Fruit fly (Drosophila melanogaster) whole organism, embryonic: ENCODE data around the gene Syx1A.
A peak's percentile ranks its signal among the peaks of the same experiment; 100 is the strongest.

Experiments
- B-H1 ChIP-seq: fragments of 200-800 bp; sonication (Bioruptor generic); IDR thresholded peaks from 3 replicates; pipeline ENCODE4 v1.3.6; 2022; ENCODE audit warnings: missing biosample characterization, missing genetic modification characterization
- Bgb ChIP-seq: fragments of 200-800 bp; sonication (Bioruptor generic); IDR thresholded peaks from 2 replicates; pipeline ENCODE4 v1.3.6; 2022; ENCODE audit warnings: missing biosample characterization, missing genetic modification characterization; ENCODE audit not compliant: partially characterized antibody
- CG10431 ChIP-seq: fragments of 200-800 bp; sonication (Bioruptor generic); optimal IDR thresholded peaks from 3 replicates; lab custom pipeline; 2018; ENCODE audit warnings: missing biosample characterization, mild to moderate bottlenecking, missing genetic modification characterization
- CG12236 ChIP-seq: fragments of 200-800 bp; sonication (Bioruptor generic); optimal IDR thresholded peaks from 2 replicates; lab custom pipeline; 2016; ENCODE audit warnings: missing biosample characterization, missing genetic modification characterization
- CG12659 ChIP-seq: fragments of 200-800 bp; sonication (Bioruptor generic); optimal IDR thresholded peaks from 3 replicates; lab custom pipeline; 2017; ENCODE audit warnings: mild to moderate bottlenecking, missing biosample characterization, missing genetic modification reagents, missing genetic modification characterization
- CG1529 ChIP-seq: fragments of 200-800 bp; sonication (Bioruptor generic); optimal IDR thresholded peaks from 3 replicates; lab custom pipeline; 2018; ENCODE audit warnings: missing biosample characterization, missing genetic modification characterization
- CG16863 ChIP-seq: fragments of 200-800 bp; sonication (Bioruptor generic); optimal IDR thresholded peaks from 3 replicates; lab custom pipeline; 2016; ENCODE audit warnings: missing biosample characterization, missing genetic modification characterization
- CG17186 ChIP-seq: fragments of 200-800 bp; sonication (Bioruptor generic); optimal IDR thresholded peaks from 3 replicates; lab custom pipeline; 2017; ENCODE audit warnings: missing biosample characterization, missing genetic modification reagents, missing genetic modification characterization
- CG17829 ChIP-seq: fragments of 200-800 bp; optimal IDR thresholded peaks from 2 replicates; lab custom pipeline; 2019; ENCODE audit warnings: missing biosample characterization, mild to moderate bottlenecking, missing genetic modification characterization, moderate library complexity
- CG18619 ChIP-seq: fragments of 200-800 bp; sonication (Bioruptor generic); optimal IDR thresholded peaks from 3 replicates; lab custom pipeline; 2017; ENCODE audit warnings: missing biosample characterization, mild to moderate bottlenecking, missing genetic modification characterization
- CG32772 ChIP-seq: fragments of 200-800 bp; sonication (Bioruptor generic); IDR thresholded peaks from 2 replicates; pipeline ENCODE4 v1.3.6; 2022; ENCODE audit warnings: missing biosample characterization, missing genetic modification characterization
- CG34224 ChIP-seq: fragments of 200-800 bp; sonication (Bioruptor generic); IDR thresholded peaks from 3 replicates; pipeline ENCODE4 v1.3.6; 2022; ENCODE audit warnings: missing biosample characterization, missing genetic modification characterization; ENCODE audit not compliant: partially characterized antibody
- CG4282 ChIP-seq: fragments of 200-800 bp; sonication (Bioruptor generic); optimal IDR thresholded peaks from 2 replicates; lab custom pipeline; 2016; ENCODE audit warnings: missing biosample characterization, missing genetic modification characterization
- CG4424 ChIP-seq: fragments of 200-800 bp; sonication (Bioruptor generic); optimal IDR thresholded peaks from 3 replicates; lab custom pipeline; 2016; ENCODE audit warnings: missing biosample characterization, missing genetic modification characterization
- CG6175 ChIP-seq: fragments of 200-800 bp; sonication (Bioruptor generic); IDR thresholded peaks from 3 replicates; pipeline ENCODE4 v1.3.6; 2022; ENCODE audit warnings: missing biosample characterization, missing genetic modification characterization
- CG7928 ChIP-seq: fragments of 200-800 bp; sonication (Bioruptor generic); optimal IDR thresholded peaks from 2 replicates; lab custom pipeline; 2017; ENCODE audit warnings: missing biosample characterization, mild to moderate bottlenecking, missing genetic modification characterization
- CG7963 ChIP-seq: fragments of 200-800 bp; sonication (Bioruptor generic); IDR thresholded peaks from 3 replicates; pipeline ENCODE4 v1.3.6; 2022; ENCODE audit warnings: missing biosample characterization, missing genetic modification characterization; ENCODE audit not compliant: partially characterized antibody
- CG7987 ChIP-seq: fragments of 200-800 bp; sonication (Bioruptor generic); optimal IDR thresholded peaks from 2 replicates; lab custom pipeline; 2018; ENCODE audit warnings: missing biosample characterization, mild to moderate bottlenecking, missing genetic modification characterization, moderate library complexity
- CG8478 ChIP-seq: fragments of >200 bp; optimal IDR thresholded peaks from 2 replicates; lab custom pipeline; 2018
- CG8944 ChIP-seq: fragments of 200-800 bp; sonication (Bioruptor generic); optimal IDR thresholded peaks from 3 replicates; lab custom pipeline; 2016; ENCODE audit warnings: missing biosample characterization, missing genetic modification characterization
- CTCF ChIP-seq: fragments of 200-800 bp; sonication (Bioruptor generic); optimal IDR thresholded peaks from 2 replicates; lab custom pipeline; 2017; ENCODE audit warnings: missing biosample characterization, mild to moderate bottlenecking, missing genetic modification characterization, moderate library complexity
- Camta ChIP-seq: fragments of 200-800 bp; sonication (Bioruptor generic); optimal IDR thresholded peaks from 2 replicates; lab custom pipeline; 2016; ENCODE audit warnings: missing biosample characterization, missing genetic modification characterization
- Dbx ChIP-seq: fragments of 200-800 bp; sonication (Bioruptor generic); IDR thresholded peaks from 3 replicates; pipeline ENCODE4 v1.3.6; 2022; ENCODE audit warnings: missing biosample characterization, missing genetic modification characterization
- Doc3 ChIP-seq: fragments of 200-800 bp; sonication (Bioruptor generic); IDR thresholded peaks from 3 replicates; pipeline ENCODE4 v1.3.6; 2022; ENCODE audit warnings: missing biosample characterization, missing genetic modification characterization; ENCODE audit not compliant: partially characterized antibody
- Fer1 ChIP-seq: fragments of 200-800 bp; sonication (Bioruptor generic); optimal IDR thresholded peaks from 2 replicates; lab custom pipeline; 2017; ENCODE audit warnings: missing biosample characterization, mild to moderate bottlenecking, missing genetic modification characterization
- HLH54F ChIP-seq: fragments of 200-800 bp; sonication (Bioruptor generic); optimal IDR thresholded peaks from 3 replicates; lab custom pipeline; 2016; ENCODE audit warnings: missing biosample characterization, missing genetic modification characterization
- MBD-R2 ChIP-seq: fragments of 200-800 bp; sonication (Bioruptor generic); IDR thresholded peaks from 2 replicates; pipeline ENCODE4 v1.3.6; 2022; ENCODE audit warnings: missing biosample characterization, missing genetic modification characterization
- Xbp1 ChIP-seq: fragments of 200-800 bp; sonication (Bioruptor generic); optimal IDR thresholded peaks from 3 replicates; lab custom pipeline; 2016; ENCODE audit warnings: missing biosample characterization, mild to moderate bottlenecking, missing genetic modification characterization
- az2 ChIP-seq: fragments of 200-800 bp; sonication (Bioruptor generic); optimal IDR thresholded peaks from 3 replicates; lab custom pipeline; 2016; ENCODE audit warnings: missing biosample characterization, missing genetic modification characterization
- bab2 ChIP-seq: fragments of 200-800 bp; sonication (Bioruptor generic); optimal IDR thresholded peaks from 2 replicates; lab custom pipeline; 2016; ENCODE audit warnings: missing biosample characterization, missing genetic modification characterization
- bbx ChIP-seq: fragments of 200-800 bp; sonication (Bioruptor generic); IDR thresholded peaks from 2 replicates; pipeline ENCODE4 v1.3.6; 2022; ENCODE audit warnings: missing biosample characterization, missing genetic modification characterization; ENCODE audit not compliant: partially characterized antibody
- cas ChIP-seq: fragments of 200-800 bp; sonication (Bioruptor generic); IDR thresholded peaks from 2 replicates; pipeline ENCODE4 v1.3.6; 2022; ENCODE audit warnings: missing biosample characterization, missing genetic modification characterization
- caup ChIP-seq: fragments of 200-800 bp; sonication (Bioruptor generic); optimal IDR thresholded peaks from 3 replicates; lab custom pipeline; 2017; ENCODE audit warnings: missing biosample characterization, mild to moderate bottlenecking, missing genetic modification characterization, moderate library complexity; ENCODE audit not compliant: severe bottlenecking
- fd3F ChIP-seq: fragments of 200-800 bp; sonication (Bioruptor generic); optimal IDR thresholded peaks from 2 replicates; lab custom pipeline; 2018; ENCODE audit warnings: missing biosample characterization, mild to moderate bottlenecking, missing genetic modification characterization, moderate library complexity
- fd96Cb ChIP-seq: fragments of 200-800 bp; sonication (Bioruptor generic); optimal IDR thresholded peaks from 2 replicates; lab custom pipeline; 2018; ENCODE audit warnings: missing biosample characterization, mild to moderate bottlenecking, missing genetic modification characterization, moderate library complexity
- grau ChIP-seq: fragments of 200-800 bp; optimal IDR thresholded peaks from 3 replicates; lab custom pipeline; 2019; ENCODE audit warnings: missing biosample characterization, mild to moderate bottlenecking, missing genetic modification characterization, moderate library complexity
- grn ChIP-seq: fragments of 200-800 bp; sonication (Bioruptor generic); optimal IDR thresholded peaks from 3 replicates; lab custom pipeline; 2017; ENCODE audit warnings: missing biosample characterization, missing genetic modification characterization
- insv ChIP-seq, 2 experiments: fragments of 200-800 bp; sonication (Bioruptor generic); optimal IDR thresholded peaks; 3 replicates each; lab custom pipeline; 2016 to 2018; ENCODE audit warnings: missing biosample characterization in 2 of 2, missing genetic modification characterization in 2 of 2
- jing ChIP-seq: fragments of 200-800 bp; sonication (Bioruptor generic); optimal IDR thresholded peaks from 2 replicates; lab custom pipeline; 2018; ENCODE audit warnings: missing biosample characterization, mild to moderate bottlenecking, missing genetic modification characterization
- kni ChIP-seq: fragments of 200-800 bp; sonication (Bioruptor generic); optimal IDR thresholded peaks from 3 replicates; lab custom pipeline; 2017; ENCODE audit warnings: mild to moderate bottlenecking, missing biosample characterization, missing genetic modification reagents, missing genetic modification characterization
- lbe ChIP-seq: fragments of 200-800 bp; sonication (Bioruptor generic); optimal IDR thresholded peaks from 2 replicates; lab custom pipeline; 2016; ENCODE audit warnings: missing biosample characterization, mild to moderate bottlenecking, missing genetic modification characterization
- maf-S ChIP-seq: fragments of 200-800 bp; sonication (Bioruptor generic); optimal IDR thresholded peaks from 2 replicates; lab custom pipeline; 2016; ENCODE audit warnings: missing biosample characterization, missing genetic modification characterization
- mam ChIP-seq: fragments of 200-800 bp; sonication (Bioruptor generic); optimal IDR thresholded peaks from 3 replicates; lab custom pipeline; 2016; ENCODE audit warnings: missing biosample characterization, missing genetic modification characterization
- otp ChIP-seq: fragments of 200-800 bp; sonication (Bioruptor generic); IDR thresholded peaks from 3 replicates; pipeline ENCODE4, ENCODE4 v1.3.6; 2022; ENCODE audit warnings: missing biosample characterization, missing genetic modification characterization
- pan ChIP-seq, 4 experiments: fragments of >200 bp in 3 of 4; fragments of 200-800 bp in 1 of 4; sonication (Bioruptor generic) in 1 of 4; optimal IDR thresholded peaks in 3 of 4; IDR thresholded peaks in 1 of 4; 2 replicates each; pipeline versions ENCODE4 v1.3.6 to Lab custom; 2017 to 2022; ENCODE audit warnings: missing biosample characterization in 2 of 4, missing genetic modification characterization in 2 of 4, mixed read lengths in 1 of 4
- psq ChIP-seq: fragments of 200-800 bp; sonication (Bioruptor generic); optimal IDR thresholded peaks from 2 replicates; lab custom pipeline; 2017; ENCODE audit warnings: missing biosample characterization, missing genetic modification characterization
- ranshi ChIP-seq: fragments of 200-800 bp; sonication (Bioruptor generic); IDR thresholded peaks from 2 replicates; pipeline ENCODE4 v1.3.6; 2022; ENCODE audit warnings: missing biosample characterization, missing genetic modification characterization
- scrt ChIP-seq: fragments of 200-800 bp; sonication (Bioruptor generic); optimal IDR thresholded peaks from 2 replicates; lab custom pipeline; 2018; ENCODE audit warnings: missing biosample characterization, mild to moderate bottlenecking, missing genetic modification characterization, moderate library complexity
- sens ChIP-seq: fragments of 200-800 bp; sonication (Bioruptor generic); peaks from one replicate; lab custom pipeline; 2016; ENCODE audit warnings: missing biosample characterization, missing genetic modification characterization
- ttk ChIP-seq: fragments of 200-800 bp; sonication (Bioruptor generic); IDR thresholded peaks from 2 replicates; pipeline ENCODE4 v2.1.2; 2022; ENCODE audit warnings: missing biosample characterization, missing genetic modification characterization
- twi ChIP-seq: fragments of 200-800 bp; optimal IDR thresholded peaks from 2 replicates; lab custom pipeline; 2019; ENCODE audit warnings: missing biosample characterization, mild to moderate bottlenecking, missing genetic modification characterization, moderate library complexity
- vnd ChIP-seq: fragments of 200-800 bp; sonication (Bioruptor generic); IDR thresholded peaks from 3 replicates; pipeline ENCODE4 v1.3.6; 2022; ENCODE audit warnings: missing biosample characterization, missing genetic modification characterization; ENCODE audit not compliant: partially characterized antibody

Gene Syx1A

DNA sequence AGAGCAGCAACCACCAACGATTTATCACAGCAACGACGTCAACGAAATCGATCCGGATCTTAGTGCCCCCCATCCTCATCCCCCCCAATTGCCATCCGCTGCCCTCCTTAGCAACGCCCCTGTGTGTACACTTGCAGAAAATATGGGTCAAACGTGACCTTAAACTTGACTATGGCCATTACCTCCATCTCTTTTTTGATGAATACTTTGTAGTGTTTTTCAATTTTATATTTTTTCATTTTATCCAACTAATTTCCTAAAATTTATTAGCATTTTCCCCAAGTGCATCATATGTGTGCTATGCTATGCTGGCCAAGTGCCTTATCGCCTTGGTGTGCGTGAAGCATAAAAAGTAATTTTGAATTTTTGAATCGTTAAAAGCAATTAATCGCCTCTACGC, 37.4 kb upstream of the Syx1A start (continued):
- TF ChIP-seq jing (no peak), otp (no peak), caup (no peak), pan (optimal IDR thresholded peaks at IDR 0.05; lab: Kevin White, UChicago) (no peak), pan (GFP tag; optimal IDR thresholded peaks at IDR 0.05 in 1 of 2, IDR thresholded peaks at IDR 0.05 in 1 of 2) (no peak), CG4424 (peak; percentile 15), CG12236 (GFP tag; lab: Kevin White, UChicago) (no peak), bab2 (GFP tag; lab: Kevin White, UChicago) (peak; percentile 8), twi (tag; lab: Kevin White, UChicago) (no peak), CG17829 (tag; lab: Kevin White, UChicago) (peak; percentile 22), CG12659 (GFP tag; lab: Kevin White, UChicago) (no peak), CG7928 (GFP tag; lab: Kevin White, UChicago) (no peak), CG7987 (GFP tag; lab: Kevin White, UChicago) (no peak), mam (peak; percentile 10), maf-S (GFP tag; lab: Kevin White, UChicago) (no peak), grn (no peak), MBD-R2 (GFP tag; lab: Robert Waterston, UW) (no peak), Xbp1 (GFP tag; lab: Kevin White, UChicago) (peak; percentile 24), CG17186 (no peak), CG10431 (GFP tag; lab: Kevin White, UChicago) (no peak), az2 (GFP tag; lab: Kevin White, UChicago) (peak; percentile 18), cas (GFP tag; lab: Robert Waterston, UW) (no peak), fd96Cb (tag; lab: Kevin White, UChicago) (peak; percentile 40), lbe (GFP tag; lab: Kevin White, UChicago) (peak; percentile 79), CG7963 (GFP tag; lab: Robert Waterston, UW) (no peak), sens (GFP tag; lab: Kevin White, UChicago) (peak; percentile 82), CG8478 (lab: Kevin White, UChicago) (no peak), Doc3 (no peak), Bgb (GFP tag; lab: Robert Waterston, UW) (no peak), CTCF (GFP tag; lab: Kevin White, UChicago) (no peak), CG16863 (GFP tag; lab: Kevin White, UChicago) (no peak), ttk (0 out of 2 replicates have a peak, but pooled peaks have one; percentile 30), CG6175 (no peak), psq (no peak), CG34224 (no peak), vnd (GFP tag; lab: Robert Waterston, UW) (no peak), insv (GFP tag; optimal IDR thresholded peaks at IDR 0.05; lab: Kevin White, UChicago) (no peak), CG32772 (no peak), Camta (no peak), B-H1 (GFP tag; lab: Robert Waterston, UW) (no peak; the same call in 2 of the 3 replicates), Dbx (GFP tag; lab: Robert Waterston, UW) (no peak), HLH54F (GFP tag; lab: Kevin White, UChicago) (no peak), ranshi (0 out of 2 replicates have a peak, but pooled peaks have one; percentile 21), fd3F (GFP tag; lab: Kevin White, UChicago) (no peak), CG1529 (GFP tag; lab: Kevin White, UChicago) (no peak), CG8944 (GFP tag; lab: Kevin White, UChicago) (no peak), scrt (GFP tag; lab: Kevin White, UChicago) (no peak), CG18619 (GFP tag; lab: Kevin White, UChicago) (no peak), Fer1 (GFP tag; lab: Kevin White, UChicago) (no peak), bbx (GFP tag; lab: Robert Waterston, UW) (no peak), grau (tag; lab: Kevin White, UChicago) (peak; percentile 15), kni (GFP tag; lab: Kevin White, UChicago) (no peak), CG4282 (GFP tag; lab: Kevin White, UChicago) (no peak)
